Worm (Caenorhabditis elegans): Measurements from ENCODE around the gene Y37E11AM.2.

Y37E11AM.2 gene

DNA sequence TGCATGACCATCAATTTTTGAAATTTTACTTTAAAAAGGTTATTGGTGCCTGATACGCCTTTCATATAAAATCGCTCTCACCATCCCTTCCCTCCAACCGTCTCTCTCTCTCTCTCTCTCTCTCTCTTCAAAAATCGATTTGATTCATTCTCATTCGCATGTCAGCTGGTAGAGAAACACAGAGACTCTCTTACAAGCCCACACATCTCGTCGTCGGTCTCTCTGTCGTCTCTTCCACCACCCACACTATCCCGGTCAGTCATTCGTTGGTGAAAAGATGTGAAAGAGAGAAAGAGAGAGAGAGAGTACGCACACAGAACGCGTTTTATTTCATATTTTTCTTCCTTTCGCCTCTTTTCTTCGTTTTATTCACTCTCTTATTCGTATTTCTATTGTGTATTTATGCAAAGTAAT is 17.2 kb upstream of the Y37E11AM.2 start:
- peak; percentile 48 for TF ChIP-seq nhr-80 (tag; optimal IDR thresholded peaks at IDR 0.05)
- no peak for TF ChIP-seq unc-130 (GFP tag; optimal IDR thresholded peaks at IDR 0.05)
- peak; percentile 38 for TF ChIP-seq ceh-27 (GFP tag; optimal IDR thresholded peaks at IDR 0.05)
- peak; percentile 9 for TF ChIP-seq pha-4 (tag; optimal IDR thresholded peaks at IDR 0.05)
- no peak for TF ChIP-seq ztf-28 (GFP tag; IDR thresholded peaks at IDR 0.05)
- TF ChIP-seq athp-1 (tag; optimal IDR thresholded peaks at IDR 0.05), result peak; percentile 18
- no peak for TF ChIP-seq ceh-79 (tag; optimal IDR thresholded peaks at IDR 0.05)
- TF ChIP-seq B0261.1 (tag; optimal IDR thresholded peaks at IDR 0.05), result no peak
- no peak for TF ChIP-seq snpc-1.1 (tag; optimal IDR thresholded peaks at IDR 0.05; ENCODE audit: insufficient read depth)
- no peak for TF ChIP-seq B0019.2 (GFP tag; conservative IDR thresholded peaks at IDR 0.05)
- TF ChIP-seq let-607 (tag; optimal IDR thresholded peaks at IDR 0.05), result no peak
- no peak for TF ChIP-seq nhr-179 (tag; optimal IDR thresholded peaks at IDR 0.05)
- TF ChIP-seq somi-1 (GFP tag; optimal IDR thresholded peaks at IDR 0.05), result peak; percentile 72
- TF ChIP-seq F52B5.7 (tag; optimal IDR thresholded peaks at IDR 0.05), result no peak
- no peak for TF ChIP-seq tlf-1 (GFP tag; optimal IDR thresholded peaks at IDR 0.05)
- peak; percentile 48 for TF ChIP-seq rcor-1 (GFP tag; IDR thresholded peaks at IDR 0.05)
- no peak for TF ChIP-seq madf-3 (GFP tag; IDR thresholded peaks at IDR 0.05)
- TF ChIP-seq F57A8.1 (GFP tag; optimal IDR thresholded peaks at IDR 0.05), result no peak
- peak; percentile 28; the same call in 1 of the 2 replicates for TF ChIP-seq egrh-3 (GFP tag; IDR thresholded peaks at IDR 0.05)
- TF ChIP-seq hlh-26 (GFP tag; conservative IDR thresholded peaks at IDR 0.05), result no peak
- TF ChIP-seq nhr-27 (tag; optimal IDR thresholded peaks at IDR 0.05), result no peak
- TF ChIP-seq madf-10 (tag; optimal IDR thresholded peaks at IDR 0.05), result peak; percentile 36
- TF ChIP-seq nhr-120 (GFP tag; IDR thresholded peaks at IDR 0.05), result no peak
- no peak for TF ChIP-seq madf-6 (GFP tag; IDR thresholded peaks at IDR 0.05)
- no peak for TF ChIP-seq hlh-12 (tag; optimal IDR thresholded peaks at IDR 0.05)
- peak; percentile 28 for TF ChIP-seq lin-54 (GFP tag; optimal IDR thresholded peaks at IDR 0.05)
- no peak for TF ChIP-seq F49E8.2 (tag; optimal IDR thresholded peaks at IDR 0.05; ENCODE audit: insufficient read depth)
- no peak for TF ChIP-seq efl-1 (GFP tag; optimal IDR thresholded peaks at IDR 0.05)
- TF ChIP-seq die-1 (tag; optimal IDR thresholded peaks at IDR 0.05), result no peak
- peak; percentile 67 for TF ChIP-seq mcd-1 (GFP tag; IDR thresholded peaks at IDR 0.05)
- TF ChIP-seq cebp-1 (GFP tag; IDR thresholded peaks at IDR 0.05), result no peak
- TF ChIP-seq cebp-1 (tag; optimal IDR thresholded peaks at IDR 0.05), result peak; percentile 79
- no peak for TF ChIP-seq attf-6 (GFP tag; IDR thresholded peaks at IDR 0.05)
- no peak for TF ChIP-seq rec-8 (tag; optimal IDR thresholded peaks at IDR 0.05)
- no peak for TF ChIP-seq mes-4 (tag; optimal IDR thresholded peaks at IDR 0.05)
- TF ChIP-seq F33H1.4 (GFP tag; IDR thresholded peaks at IDR 0.05), result no peak
- TF ChIP-seq ama-1 (optimal IDR thresholded peaks at IDR 0.05), result no peak
- TF ChIP-seq ama-1 (GFP tag; optimal IDR thresholded peaks at IDR 0.05), result no peak
- no peak for TF ChIP-seq attf-3 (GFP tag; conservative IDR thresholded peaks at IDR 0.05)
- TF ChIP-seq zfh-2 (GFP tag; conservative IDR thresholded peaks at IDR 0.05), result peak; percentile 71
- peak; percentile 72 for TF ChIP-seq K12H6.12 (tag; optimal IDR thresholded peaks at IDR 0.05)
- TF ChIP-seq ceh-58 (GFP tag; IDR thresholded peaks at IDR 0.05), result no peak
- peak; percentile 69; the same call in 1 of the 2 replicates for TF ChIP-seq B0336.3 (GFP tag; IDR thresholded peaks at IDR 0.05)
- peak; percentile 3 for TF ChIP-seq ztf-22 (GFP tag; optimal IDR thresholded peaks at IDR 0.05)
- TF ChIP-seq ztf-26 (tag; optimal IDR thresholded peaks at IDR 0.05), result peak; percentile 20
- no peak for TF ChIP-seq mel-28 (tag; optimal IDR thresholded peaks at IDR 0.05; ENCODE audit: borderline replicate concordance)
- no peak for TF ChIP-seq egl-18 (GFP tag; IDR thresholded peaks at IDR 0.05)
- TF ChIP-seq F57C9.4 (tag; optimal IDR thresholded peaks at IDR 0.05), result no peak
- TF ChIP-seq hmg-20 (GFP tag; IDR thresholded peaks at IDR 0.05), result 0 out of 2 replicates have a peak, but pooled peaks have one; percentile 24
- TF ChIP-seq F10E7.11 (tag; optimal IDR thresholded peaks at IDR 0.05), result no peak

Measured in whole organism, young adult.